Worm (Caenorhabditis elegans) whole organism, midembryonic: Measurements from ENCODE around the gene Y37E11B.10.

ENCODE experiments used
- T22C8.4 ChIP-seq: fragments of 200-800 bp; sonication (Bioruptor generic); IDR thresholded peaks from 2 replicates; pipeline ENCODE4 v1.3.6; 2022; ENCODE audit warnings: missing genetic modification characterization, missing compliant biosample characterization
- cog-1 ChIP-seq: sonication (generic microtip); optimal IDR thresholded peaks from 2 replicates; lab custom pipeline; 2016; ENCODE audit warnings: missing genetic modification characterization, missing compliant biosample characterization
- flt-1 ChIP-seq: fragments of 200-800 bp; sonication (Bioruptor generic); IDR thresholded peaks from 2 replicates; pipeline ENCODE4 v1.3.6; 2022; ENCODE audit warnings: missing genetic modification characterization, missing compliant biosample characterization
- med-1 ChIP-seq: sonication (generic microtip); optimal IDR thresholded peaks from 2 replicates; lab custom pipeline; 2017; ENCODE audit warnings: missing genetic modification characterization, mild to moderate bottlenecking, missing compliant biosample characterization, antibody characterized with exemption, missing genetic modification reagents; ENCODE audit not compliant: insufficient read depth
- ref-1 ChIP-seq: fragments of 200-800 bp; sonication (Bioruptor generic); conservative IDR thresholded peaks from 2 replicates; pipeline ENCODE4 v1.3.6; 2022; ENCODE audit warnings: missing genetic modification reagents, missing genetic modification characterization, missing compliant biosample characterization
- tab-1 ChIP-seq: fragments of 200-800 bp; sonication (Bioruptor generic); IDR thresholded peaks from 2 replicates; pipeline ENCODE4 v1.3.6; 2022; ENCODE audit warnings: missing genetic modification characterization, missing compliant biosample characterization
- ztf-29 ChIP-seq: fragments of 200-800 bp; sonication (Bioruptor generic); IDR thresholded peaks from 2 replicates; pipeline ENCODE4 v1.3.6; 2022; ENCODE audit warnings: missing genetic modification reagents, missing genetic modification characterization, missing compliant biosample characterization

- TF ChIP-seq T22C8.4 (GFP tag; lab: Robert Waterston, UW), result no peak
- no peak for TF ChIP-seq cog-1 (tag; lab: Kevin White, UChicago)
- TF ChIP-seq ztf-29 (GFP tag; lab: Robert Waterston, UW), result no peak
- TF ChIP-seq flt-1, result no peak
- no peak; the same call in 1 of the 2 replicates for TF ChIP-seq ref-1 (GFP tag; lab: Robert Waterston, UW)
- TF ChIP-seq med-1 (GFP tag; lab: Kevin White, UChicago), result no peak
- no peak for TF ChIP-seq tab-1 (GFP tag; lab: Robert Waterston, UW)
These were observed 42.5 kb upstream of the Y37E11B.10 start, which contains the start of gene CC8.2 for ce11 chrIV:3648634-3649240.
